Fruit fly (Drosophila melanogaster): Measurements from ENCODE around the gene Ets21C.
A peak's percentile ranks its signal among the peaks of the same experiment; 100 is the strongest.

The Ets21C gene

dm6 chr2L:525547-526180 is 27.1 kb downstream of the Ets21C start (continued):
- no peak for TF ChIP-seq Lim3 (GFP tag; IDR thresholded peaks at IDR 0.05)
- TF ChIP-seq sens (GFP tag), result peak; percentile 75
- TF ChIP-seq seq (GFP tag; IDR thresholded peaks at IDR 0.05), result 0 out of 2 replicates have a peak, but pooled peaks have one; percentile 25
- TF ChIP-seq Med (GFP tag), result peak; percentile 5
- TF ChIP-seq Optix (GFP tag; IDR thresholded peaks at IDR 0.05), result 0 out of 3 replicates have a peak, but pooled peaks have one; percentile 28
- TF ChIP-seq tll (GFP tag; optimal IDR thresholded peaks at IDR 0.05), result no peak
- no peak for TF ChIP-seq YL-1 (GFP tag; optimal IDR thresholded peaks at IDR 0.05)
- peak; percentile 66 for TF ChIP-seq D19A (tag; optimal IDR thresholded peaks at IDR 0.05)
- peak; percentile 32 for TF ChIP-seq zf30C (GFP tag; optimal IDR thresholded peaks at IDR 0.05)
- peak; percentile 7 for TF ChIP-seq run (tag; optimal IDR thresholded peaks at IDR 0.05)
- TF ChIP-seq CG11723 (GFP tag; optimal IDR thresholded peaks at IDR 0.05), result no peak
- TF ChIP-seq CG7786 (GFP tag; optimal IDR thresholded peaks at IDR 0.05), result no peak
- TF ChIP-seq CG12071 (GFP tag; optimal IDR thresholded peaks at IDR 0.05), result no peak
- TF ChIP-seq CG1832 (GFP tag; optimal IDR thresholded peaks at IDR 0.05), result peak; percentile 17
- no peak for TF ChIP-seq NfI (GFP tag; optimal IDR thresholded peaks at IDR 0.05)
- no peak for TF ChIP-seq E2f2 (GFP tag; IDR thresholded peaks at IDR 0.05)
- TF ChIP-seq Spps (tag; optimal IDR thresholded peaks at IDR 0.05), result no peak

dm6 chr2L:524515-524920 is 28.2 kb downstream of the Ets21C start:
- TF ChIP-seq sd (tag; optimal IDR thresholded peaks at IDR 0.05) (peak; percentile 37), E2f2 (GFP tag; IDR thresholded peaks at IDR 0.05) (no peak), CG2202 (tag; optimal IDR thresholded peaks at IDR 0.05) (no peak), twi (tag; optimal IDR thresholded peaks at IDR 0.05) (no peak), mld (GFP tag; IDR thresholded peaks at IDR 0.05; ENCODE audit: partially characterized antibody) (no peak), nom (GFP tag; optimal IDR thresholded peaks at IDR 0.05) (peak; percentile 87), gt (GFP tag; IDR thresholded peaks at IDR 0.05) (0 out of 2 replicates have a peak, but pooled peaks have one; percentile 12), CG15601 (tag; optimal IDR thresholded peaks at IDR 0.05) (no peak), vvl (GFP tag; IDR thresholded peaks at IDR 0.05) (0 out of 2 replicates have a peak, but pooled peaks have one; percentile 21), grn (GFP tag; optimal IDR thresholded peaks at IDR 0.05) (peak; percentile 96), Med (GFP tag) (peak; percentile 22), CG2889 (GFP tag; IDR thresholded peaks at IDR 0.05) (no peak), chinmo (GFP tag; IDR thresholded peaks at IDR 0.05; ENCODE audit: partially characterized antibody) (0 out of 4 replicates have a peak, but pooled peaks have one; percentile 50), CG15269 (tag; optimal IDR thresholded peaks at IDR 0.05) (peak; percentile 15), CG7786 (GFP tag; optimal IDR thresholded peaks at IDR 0.05) (no peak), Drgx (GFP tag; IDR thresholded peaks at IDR 0.05) (peak; percentile 36; the same call in 1 of the 2 replicates), CG9797 (GFP tag; optimal IDR thresholded peaks at IDR 0.05) (no peak), ken (GFP tag; IDR thresholded peaks at IDR 0.05) (no peak), CG6791 (GFP tag; IDR thresholded peaks at IDR 0.05; ENCODE audit: partially characterized antibody) (peak; percentile 28; the same call in 1 of the 3 replicates), Asciz (GFP tag; optimal IDR thresholded peaks at IDR 0.05) (no peak), bsh (GFP tag; optimal IDR thresholded peaks at IDR 0.05) (peak in 1 of 2 experiments; percentile 53), CG18011 (GFP tag; optimal IDR thresholded peaks at IDR 0.05) (peak; percentile 65), hbn (GFP tag; IDR thresholded peaks at IDR 0.05; ENCODE audit: partially characterized antibody) (no peak), gcm (GFP tag; optimal IDR thresholded peaks at IDR 0.05) (no peak)

All from whole organism, embryonic.